Worm (Caenorhabditis elegans): ENCODE data around the gene kup-1.
"Not testable (repeated sequence)": the region's sequence is repeated elsewhere in the genome, so short reads cannot be mapped to it uniquely, and the experiment has no call there.

kup-1 gene

DNA sequence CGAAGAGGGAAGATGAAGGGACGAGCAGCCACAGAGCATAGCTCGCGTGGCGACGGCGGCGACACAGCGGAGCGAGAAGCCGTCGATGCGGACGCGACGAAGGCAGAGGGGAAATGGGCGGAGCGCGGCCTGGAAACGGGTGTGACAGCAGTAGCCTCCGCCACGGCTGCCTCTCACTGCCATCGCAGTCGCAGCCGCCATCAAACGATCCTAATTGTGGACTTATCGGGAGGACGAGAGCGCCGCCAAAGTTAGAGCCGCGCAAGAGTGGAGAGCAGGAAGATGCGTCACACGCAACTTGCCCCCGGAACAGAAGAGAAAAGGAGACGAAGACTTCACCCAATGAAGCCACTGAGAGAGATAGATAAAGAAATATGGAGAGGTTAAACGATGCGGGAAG is 16.4 kb downstream of the kup-1 start (continued):
- TF ChIP-seq gei-8 (GFP tag; optimal IDR thresholded peaks at IDR 0.05): no peak

- TF ChIP-seq mxl-2 (GFP tag; conservative IDR thresholded peaks at IDR 0.05) (no peak), tag-97 (GFP tag; IDR thresholded peaks at IDR 0.05) (no peak), pqm-1 (tag; optimal IDR thresholded peaks at IDR 0.05) (peak; percentile 69), nhr-28 (tag; optimal IDR thresholded peaks at IDR 0.05) (peak; percentile 67), tra-1 (GFP tag; IDR thresholded peaks at IDR 0.05) (no peak), saeg-2 (GFP tag; IDR thresholded peaks at IDR 0.05) (no peak), ceh-62 (tag; optimal IDR thresholded peaks at IDR 0.05) (no peak), daf-16 (GFP tag; optimal IDR thresholded peaks at IDR 0.05) (no peak), daf-16 (tag; optimal IDR thresholded peaks at IDR 0.05) (peak; percentile 51), gei-8 (GFP tag; optimal IDR thresholded peaks at IDR 0.05) (no peak), Y105C5A.15 (GFP tag; IDR thresholded peaks at IDR 0.05) (no peak), daf-8 (GFP tag; IDR thresholded peaks at IDR 0.05) (no peak), dve-1 (tag; optimal IDR thresholded peaks at IDR 0.05; ENCODE audit: insufficient read depth) (peak; percentile 42), nhr-6 (tag; optimal IDR thresholded peaks at IDR 0.05) (peak; percentile 29), nhr-237 (tag; optimal IDR thresholded peaks at IDR 0.05) (no peak), nhr-111 (GFP tag; optimal IDR thresholded peaks at IDR 0.05) (no peak)
These were observed 19.7 kb downstream of the kup-1 start for ce11 chrV:12020940-12021339.

ce11 chrV:12020026-12020425 is 20.6 kb downstream of the kup-1 start, which contains the start of gene F10C2.3:
TSS of gene F10C2.3 (plus strand) at chrV:12020326.
- TF ChIP-seq ctbp-1 (GFP tag; IDR thresholded peaks at IDR 0.05); lin-13 (GFP tag; optimal IDR thresholded peaks at IDR 0.05); nhr-102 (tag; optimal IDR thresholded peaks at IDR 0.05): not testable (repeated sequence)

DNA sequence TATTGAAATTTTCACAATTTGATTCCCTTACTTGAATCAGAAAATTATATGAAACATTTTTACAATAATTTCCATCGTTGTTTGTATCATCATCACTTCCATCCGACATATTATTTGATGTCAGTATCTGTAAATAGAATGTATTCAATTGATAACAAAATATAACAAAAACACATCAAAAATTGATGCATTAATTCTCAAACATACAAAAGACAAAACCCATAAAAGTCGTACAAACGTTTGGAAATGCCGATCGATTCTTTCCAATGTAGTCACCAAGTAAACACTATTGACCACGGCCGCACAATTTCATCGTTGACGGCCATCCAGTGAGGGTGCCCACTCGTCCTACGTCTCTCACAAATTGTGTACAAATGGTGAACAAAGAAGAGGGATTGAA is 27.4 kb downstream of the kup-1 start, which contains the start of gene add-2:
Gene add-2 (minus strand): TSS at position 109 of the 400 bp plus-strand sequence.
- no peak for TF ChIP-seq D1046.2 (GFP tag; IDR thresholded peaks at IDR 0.05)
- no peak for TF ChIP-seq dmd-9 (GFP tag; IDR thresholded peaks at IDR 0.05)
- no peak for TF ChIP-seq snpc-4 (tag; optimal IDR thresholded peaks at IDR 0.05)
- TF ChIP-seq attf-4 (tag; optimal IDR thresholded peaks at IDR 0.05): no peak
- no peak for TF ChIP-seq T26A8.4 (GFP tag; IDR thresholded peaks at IDR 0.05)
- no peak for TF ChIP-seq unc-39 (tag; optimal IDR thresholded peaks at IDR 0.05)
- no peak for TF ChIP-seq hlh-30 (tag; optimal IDR thresholded peaks at IDR 0.05; ENCODE audit: insufficient read depth)
- TF ChIP-seq fos-1 (tag; optimal IDR thresholded peaks at IDR 0.05): no peak
- no peak for TF ChIP-seq lir-3 (tag; optimal IDR thresholded peaks at IDR 0.05)
- TF ChIP-seq lin-38 (GFP tag; IDR thresholded peaks at IDR 0.05): no peak
- TF ChIP-seq ceh-32 (tag; optimal IDR thresholded peaks at IDR 0.05; ENCODE audit: poor library complexity): no peak
- no peak for TF ChIP-seq mep-1 (tag; optimal IDR thresholded peaks at IDR 0.05)
- no peak for TF ChIP-seq nhr-76 (tag; optimal IDR thresholded peaks at IDR 0.05)
- TF ChIP-seq nhr-77 (tag; optimal IDR thresholded peaks at IDR 0.05): peak; percentile 31
- no peak for TF ChIP-seq daf-8 (GFP tag; IDR thresholded peaks at IDR 0.05)
- no peak for TF ChIP-seq arid-1 (GFP tag; conservative IDR thresholded peaks at IDR 0.05)
- TF ChIP-seq lsy-2 (tag; optimal IDR thresholded peaks at IDR 0.05): no peak
- TF ChIP-seq hmg-1.1 (GFP tag; IDR thresholded peaks at IDR 0.05): no peak
- TF ChIP-seq snpc-1.2 (GFP tag; IDR thresholded peaks at IDR 0.05): no peak
- TF ChIP-seq F49E8.2 (tag; optimal IDR thresholded peaks at IDR 0.05; ENCODE audit: borderline replicate concordance): no peak
- peak; percentile 43 for TF ChIP-seq dve-1 (tag; optimal IDR thresholded peaks at IDR 0.05; ENCODE audit: insufficient read depth)
- no peak for TF ChIP-seq zag-1 (tag; optimal IDR thresholded peaks at IDR 0.05)
- TF ChIP-seq dmd-6 (GFP tag; IDR thresholded peaks at IDR 0.05): peak; percentile 34; the same call in 1 of the 2 replicates
- peak in 1 of 2 experiments; percentile 6 for TF ChIP-seq unc-62 (GFP tag; optimal IDR thresholded peaks at IDR 0.05 in 1 of 2)
- TF ChIP-seq unc-62 (tag; optimal IDR thresholded peaks at IDR 0.05): no peak
- no peak for TF ChIP-seq tag-97 (GFP tag; IDR thresholded peaks at IDR 0.05)
- TF ChIP-seq nhr-111 (GFP tag; optimal IDR thresholded peaks at IDR 0.05): no peak
- TF ChIP-seq nhr-10 (tag; optimal IDR thresholded peaks at IDR 0.05): no peak
- no peak for TF ChIP-seq jun-1 (tag; optimal IDR thresholded peaks at IDR 0.05)
- TF ChIP-seq daf-16 (GFP tag; optimal IDR thresholded peaks at IDR 0.05): no peak
- TF ChIP-seq daf-16 (tag; optimal IDR thresholded peaks at IDR 0.05): peak; percentile 87
- TF ChIP-seq T20F7.1 (GFP tag; optimal IDR thresholded peaks at IDR 0.05): no peak
- TF ChIP-seq set-16 (GFP tag; IDR thresholded peaks at IDR 0.05): no peak
- TF ChIP-seq mdt-29 (GFP tag; IDR thresholded peaks at IDR 0.05): no peak
